Worm (Caenorhabditis elegans): Measurements from ENCODE around the gene wah-1.

wah-1 gene

DNA sequence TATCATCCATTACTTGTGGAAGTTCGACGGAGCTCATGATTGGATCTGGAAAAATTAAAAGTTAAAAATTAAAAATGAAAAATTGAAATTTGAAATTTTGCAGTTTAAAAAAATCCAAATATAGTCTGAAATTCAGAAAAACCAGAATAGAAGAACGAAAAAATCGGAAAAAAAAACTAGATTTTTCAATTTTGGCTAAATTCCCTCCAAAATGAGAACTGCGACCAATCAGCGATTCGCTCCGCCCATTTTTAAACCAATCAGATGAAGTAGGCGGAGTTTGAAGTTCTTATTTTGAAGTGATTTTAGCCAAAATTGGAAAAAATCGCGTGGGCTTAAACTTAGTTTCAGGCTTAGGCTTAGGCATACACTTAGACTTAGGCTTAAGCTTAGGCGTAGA is 43.0 kb upstream of the wah-1 start, which contains the start of gene Y56A3A.7:
Y56A3A.7 (minus strand) TSS at position 47 of the 400 bp plus-strand sequence.
- no peak for TF ChIP-seq efl-1 (optimal IDR thresholded peaks at IDR 0.05)
- peak in 1 of 2 experiments; percentile 79 for TF ChIP-seq efl-1 (GFP tag; optimal IDR thresholded peaks at IDR 0.05 in 1 of 2)
- TF ChIP-seq C16A3.4 (tag; optimal IDR thresholded peaks at IDR 0.05), result no peak

DNA sequence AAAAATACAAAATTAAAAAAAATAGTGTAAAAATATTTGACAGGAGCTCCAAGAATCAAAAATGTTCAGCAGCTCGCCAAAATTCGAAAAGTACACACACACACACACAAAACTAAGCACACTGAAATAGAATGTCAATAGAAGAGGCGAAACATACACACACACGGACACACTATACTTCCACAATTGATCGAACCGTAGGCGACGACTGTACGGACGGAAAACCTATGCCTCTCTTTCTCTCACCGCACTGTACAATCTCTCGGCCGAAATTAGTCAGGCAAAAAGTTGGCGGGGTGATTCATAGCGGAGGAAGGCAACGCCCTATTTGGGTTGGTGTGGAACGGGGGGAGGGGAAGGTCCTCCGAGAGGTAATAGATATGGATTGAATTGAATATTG is 42.4 kb upstream of the wah-1 start:
- TF ChIP-seq nhr-19 (GFP tag; conservative IDR thresholded peaks at IDR 0.05), result no peak
- TF ChIP-seq nhr-90 (tag; optimal IDR thresholded peaks at IDR 0.05; ENCODE audit: poor library complexity), result no peak
- no peak for TF ChIP-seq efl-1 (optimal IDR thresholded peaks at IDR 0.05)
- TF ChIP-seq efl-1 (GFP tag; optimal IDR thresholded peaks at IDR 0.05 in 1 of 2), result peak in 1 of 2 experiments; percentile 41
- no peak for TF ChIP-seq isw-1 (GFP tag; IDR thresholded peaks at IDR 0.05)
- TF ChIP-seq nhr-12 (tag; optimal IDR thresholded peaks at IDR 0.05), result no peak
- peak; percentile 5 for TF ChIP-seq C16A3.4 (tag; optimal IDR thresholded peaks at IDR 0.05)
- TF ChIP-seq nhr-20 (tag; optimal IDR thresholded peaks at IDR 0.05), result peak; percentile 3
- peak; percentile 46 for TF ChIP-seq mep-1 (tag; optimal IDR thresholded peaks at IDR 0.05)
- TF ChIP-seq unc-98 (GFP tag; IDR thresholded peaks at IDR 0.05), result no peak
- TF ChIP-seq dsc-1 (tag; optimal IDR thresholded peaks at IDR 0.05), result no peak
- TF ChIP-seq lin-35 (GFP tag; optimal IDR thresholded peaks at IDR 0.05), result peak in 1 of 2 experiments; percentile 47
- peak; percentile 2 for TF ChIP-seq skn-1 (tag; optimal IDR thresholded peaks at IDR 0.05)
- no peak for TF ChIP-seq efl-3 (GFP tag; optimal IDR thresholded peaks at IDR 0.05)

- TF ChIP-seq elt-2 (tag; optimal IDR thresholded peaks at IDR 0.05), result no peak
- TF ChIP-seq Y116A8C.19 (tag; optimal IDR thresholded peaks at IDR 0.05; ENCODE audit: borderline replicate concordance), result no peak
- TF ChIP-seq unc-86 (tag; optimal IDR thresholded peaks at IDR 0.05), result no peak
- no peak for TF ChIP-seq lir-3 (tag; optimal IDR thresholded peaks at IDR 0.05; ENCODE audit: poor library complexity)
- no peak for TF ChIP-seq lin-13 (GFP tag; optimal IDR thresholded peaks at IDR 0.05)
- TF ChIP-seq nhr-19 (GFP tag; conservative IDR thresholded peaks at IDR 0.05), result no peak
- TF ChIP-seq F16B12.6 (tag; optimal IDR thresholded peaks at IDR 0.05), result no peak
- TF ChIP-seq egl-27 (tag; optimal IDR thresholded peaks at IDR 0.05), result no peak
- no peak for TF ChIP-seq hlh-4 (tag; optimal IDR thresholded peaks at IDR 0.05)
- no peak for TF ChIP-seq xbp-1 (tag; optimal IDR thresholded peaks at IDR 0.05)
- TF ChIP-seq dpl-1 (GFP tag; optimal IDR thresholded peaks at IDR 0.05), result no peak
- no peak for TF ChIP-seq nhr-85 (tag)
- TF ChIP-seq ztf-11 (tag; optimal IDR thresholded peaks at IDR 0.05), result no peak
- no peak for TF ChIP-seq nhr-28 (tag; optimal IDR thresholded peaks at IDR 0.05)
- no peak for TF ChIP-seq tbx-2 (tag; optimal IDR thresholded peaks at IDR 0.05)
- no peak for TF ChIP-seq unc-98 (GFP tag; IDR thresholded peaks at IDR 0.05)
- TF ChIP-seq lin-35 (GFP tag; optimal IDR thresholded peaks at IDR 0.05), result no peak
- TF ChIP-seq fkh-8 (tag; optimal IDR thresholded peaks at IDR 0.05), result no peak
Measured at ce11 chrIII:11948437-11948836, 41.5 kb upstream of the wah-1 start.

DNA sequence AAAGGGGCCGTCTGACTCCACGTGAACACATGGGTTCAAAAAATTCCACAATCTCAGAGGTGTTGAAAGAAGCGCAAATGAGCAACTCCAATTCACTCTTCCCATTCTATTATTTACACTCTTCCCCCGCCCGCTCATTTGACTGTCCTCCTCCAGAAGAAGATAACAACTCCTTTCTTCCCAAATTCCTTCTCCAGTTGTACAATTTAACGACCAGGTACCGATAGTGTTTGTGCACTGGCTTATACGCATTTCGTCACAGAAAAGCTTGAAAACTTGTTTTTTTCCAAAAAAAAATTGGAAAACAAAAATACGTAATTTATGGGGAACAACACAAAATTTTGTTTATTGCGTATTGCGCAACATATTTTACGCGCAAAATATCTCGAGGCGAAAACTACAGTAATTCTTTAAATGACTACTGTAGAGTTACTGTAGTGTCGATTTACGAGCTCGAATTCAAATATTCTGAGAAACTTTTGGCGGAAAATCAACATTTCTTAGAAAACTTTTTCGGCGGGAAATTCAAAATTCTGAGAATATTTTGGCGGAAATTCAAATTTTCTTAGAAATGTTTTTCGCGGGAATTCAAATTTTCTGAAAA is 40.6 kb upstream of the wah-1 start:
- no peak for TF ChIP-seq F16B12.6 (tag; optimal IDR thresholded peaks at IDR 0.05)
- TF ChIP-seq isw-1 (GFP tag; IDR thresholded peaks at IDR 0.05), result no peak
- peak; percentile 24 for TF ChIP-seq pqm-1 (tag; optimal IDR thresholded peaks at IDR 0.05)
- TF ChIP-seq hpl-2 (GFP tag; optimal IDR thresholded peaks at IDR 0.05), result no peak

- TF ChIP-seq swsn-7 (tag; optimal IDR thresholded peaks at IDR 0.05) (no peak), alr-1 (tag; optimal IDR thresholded peaks at IDR 0.05; ENCODE audit: borderline replicate concordance) (no peak), snu-23 (GFP tag; optimal IDR thresholded peaks at IDR 0.05) (no peak), xbp-1 (tag; optimal IDR thresholded peaks at IDR 0.05) (no peak), unc-86 (tag; optimal IDR thresholded peaks at IDR 0.05) (no peak), sox-4 (tag; optimal IDR thresholded peaks at IDR 0.05) (no peak), mab-9 (GFP tag; IDR thresholded peaks at IDR 0.05) (no peak), nhr-47 (tag; optimal IDR thresholded peaks at IDR 0.05) (no peak), nhr-11 (tag; optimal IDR thresholded peaks at IDR 0.05) (no peak), elt-2 (tag; optimal IDR thresholded peaks at IDR 0.05) (no peak), Y116A8C.19 (tag; optimal IDR thresholded peaks at IDR 0.05; ENCODE audit: borderline replicate concordance) (no peak), C34B4.2 (tag; optimal IDR thresholded peaks at IDR 0.05) (no peak), nhr-84 (tag; optimal IDR thresholded peaks at IDR 0.05) (no peak), ceh-90 (tag; optimal IDR thresholded peaks at IDR 0.05) (no peak), aha-1 (tag; optimal IDR thresholded peaks at IDR 0.05) (no peak), egl-27 (tag; optimal IDR thresholded peaks at IDR 0.05) (no peak), C16A3.4 (tag; optimal IDR thresholded peaks at IDR 0.05) (no peak), lir-3 (tag; optimal IDR thresholded peaks at IDR 0.05; ENCODE audit: poor library complexity) (no peak)
Measured at ce11 chrIII:11951111-11951510, 38.9 kb upstream of the wah-1 start.

Data from whole organism, L1 larva.